Worm (Caenorhabditis elegans): ENCODE measurements around the gene srh-62.

DNA sequence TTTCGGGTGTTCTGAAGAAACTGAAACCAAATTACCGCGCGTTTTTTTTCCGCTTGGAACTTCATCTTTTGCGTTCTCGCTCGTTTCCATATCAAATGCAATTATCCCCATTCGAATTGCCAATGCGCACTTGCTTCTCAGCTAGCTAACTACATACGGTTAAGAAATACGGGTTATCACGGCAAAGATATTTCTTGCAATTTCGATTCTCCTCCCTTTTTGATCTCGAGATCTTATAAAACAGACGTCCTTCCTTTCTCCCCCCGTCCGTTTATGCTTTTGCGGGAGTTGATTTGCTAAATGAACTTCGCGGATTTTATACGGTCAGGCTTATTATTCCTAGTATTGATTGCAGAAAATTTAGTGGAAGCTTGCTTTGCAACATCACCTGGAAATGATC lies 25.9 kb upstream of the srh-62 start, which contains the start of gene B0554.4:
- TF ChIP-seq pqm-1 (tag; optimal IDR thresholded peaks at IDR 0.05) (no peak), ceh-31 (tag; optimal IDR thresholded peaks at IDR 0.05) (no peak), pat-9 (tag; optimal IDR thresholded peaks at IDR 0.05) (no peak), sox-2 (GFP tag; IDR thresholded peaks at IDR 0.05) (no peak), lim-6 (tag; optimal IDR thresholded peaks at IDR 0.05) (no peak)

Measured in whole organism, late embryonic.